Worm (Caenorhabditis elegans): Measurements from ENCODE around the gene wht-8.

ce11 chrIII:11237741-11238140 lies 19.1 kb downstream of the wht-8 start:
- TF ChIP-seq F49E8.2 (tag; optimal IDR thresholded peaks at IDR 0.05; ENCODE audit: borderline replicate concordance) (no peak), nhr-28 (tag; optimal IDR thresholded peaks at IDR 0.05) (no peak), ztf-11 (tag; optimal IDR thresholded peaks at IDR 0.05) (no peak), nhr-11 (tag; optimal IDR thresholded peaks at IDR 0.05) (no peak), daf-8 (GFP tag; IDR thresholded peaks at IDR 0.05) (no peak), daf-12 (tag; optimal IDR thresholded peaks at IDR 0.05) (no peak), F37D6.2 (tag; optimal IDR thresholded peaks at IDR 0.05) (no peak), zag-1 (tag; optimal IDR thresholded peaks at IDR 0.05) (no peak), egl-43 (GFP tag; IDR thresholded peaks at IDR 0.05) (no peak), lin-39 (tag; optimal IDR thresholded peaks at IDR 0.05) (no peak), nhr-237 (tag; optimal IDR thresholded peaks at IDR 0.05) (no peak), fos-1 (tag; optimal IDR thresholded peaks at IDR 0.05) (no peak)
